Worm (Caenorhabditis elegans) whole organism, young adult: Measurements from ENCODE around the gene T20D4.11.
A peak's percentile ranks its signal among the peaks of the same experiment; 100 is the strongest.

Source experiments
- B0261.1 ChIP-seq: sonication (generic microtip); optimal IDR thresholded peaks from 2 replicates; lab custom pipeline; 2016; ENCODE audit warnings: mild to moderate bottlenecking, missing genetic modification characterization, moderate library complexity, missing compliant biosample characterization
- F22D6.2 ChIP-seq: sonication (generic microtip); optimal IDR thresholded peaks from 2 replicates; lab custom pipeline; 2016; ENCODE audit warnings: mild to moderate bottlenecking, missing genetic modification characterization, missing compliant biosample characterization
- F23B12.7 ChIP-seq: sonication (generic microtip); optimal IDR thresholded peaks from 2 replicates; lab custom pipeline; 2017; ENCODE audit warnings: missing genetic modification characterization, mild to moderate bottlenecking, missing compliant biosample characterization, antibody characterized with exemption, moderate library complexity; ENCODE audit not compliant: insufficient read depth
- F49E8.2 ChIP-seq: sonication (generic microtip); optimal IDR thresholded peaks from 3 replicates; lab custom pipeline; 2017; ENCODE audit warnings: missing genetic modification characterization, mild to moderate bottlenecking, missing compliant biosample characterization, antibody characterized with exemption, moderate library complexity; ENCODE audit not compliant: insufficient read depth
- K12H6.12 ChIP-seq: fragments of 200-800 bp; sonication (Bioruptor generic); optimal IDR thresholded peaks from 2 replicates; lab custom pipeline; 2018; ENCODE audit warnings: mild to moderate bottlenecking, missing genetic modification characterization, missing compliant biosample characterization
- T26A5.8 ChIP-seq: sonication (generic microtip); optimal IDR thresholded peaks from 2 replicates; lab custom pipeline; 2016; ENCODE audit warnings: missing genetic modification characterization, missing compliant biosample characterization
- Y56A3A.18 ChIP-seq: fragments of 200-800 bp; sonication (Bioruptor generic); IDR thresholded peaks from 2 replicates; pipeline ENCODE4 v1.3.6; 2022; ENCODE audit warnings: missing genetic modification reagents, missing genetic modification characterization, missing compliant biosample characterization
- Y79H2A.3 ChIP-seq: fragments of 200-800 bp; sonication (Bioruptor generic); conservative IDR thresholded peaks from 2 replicates; pipeline ENCODE4 v1.3.6; 2022; ENCODE audit warnings: missing genetic modification reagents, missing genetic modification characterization, missing compliant biosample characterization
- ZK185.1 ChIP-seq: sonication (generic microtip); optimal IDR thresholded peaks from 2 replicates; lab custom pipeline; 2016; ENCODE audit warnings: mild to moderate bottlenecking, missing genetic modification characterization, missing compliant biosample characterization; ENCODE audit not compliant: poor library complexity, severe bottlenecking
- athp-1 ChIP-seq: sonication (generic microtip); optimal IDR thresholded peaks from 2 replicates; lab custom pipeline; 2017; ENCODE audit warnings: mild to moderate bottlenecking, missing genetic modification characterization, missing compliant biosample characterization
- dox-1 ChIP-seq: fragments of 200-800 bp; sonication (Bioruptor generic); IDR thresholded peaks from 2 replicates; pipeline ENCODE4 v1.3.6; 2022; ENCODE audit warnings: missing genetic modification reagents, missing genetic modification characterization, missing compliant biosample characterization
- dpff-1 ChIP-seq: sonication (generic microtip); optimal IDR thresholded peaks from 2 replicates; lab custom pipeline; 2017; ENCODE audit warnings: mild to moderate bottlenecking, missing genetic modification characterization, missing compliant biosample characterization
- hsf-1 ChIP-seq: fragments of 200-800 bp; sonication (Bioruptor generic); IDR thresholded peaks from 2 replicates; pipeline ENCODE4 v1.3.6; 2022; ENCODE audit warnings: missing genetic modification reagents, missing genetic modification characterization, missing compliant biosample characterization
- lin-26 ChIP-seq: fragments of 200-800 bp; sonication (Bioruptor generic); IDR thresholded peaks from 2 replicates; pipeline ENCODE4 v1.3.6; 2022; ENCODE audit warnings: missing genetic modification reagents, missing genetic modification characterization, missing compliant biosample characterization
- madf-10 ChIP-seq: sonication (generic microtip); optimal IDR thresholded peaks from 2 replicates; lab custom pipeline; 2016; ENCODE audit warnings: mild to moderate bottlenecking, missing genetic modification characterization, missing compliant biosample characterization
- madf-3 ChIP-seq: fragments of 200-800 bp; sonication (Bioruptor generic); IDR thresholded peaks from 2 replicates; pipeline ENCODE4 v1.3.6; 2022; ENCODE audit warnings: missing genetic modification reagents, missing genetic modification characterization, missing compliant biosample characterization
- madf-8 ChIP-seq: fragments of 200-800 bp; sonication (Bioruptor generic); conservative IDR thresholded peaks from 2 replicates; pipeline ENCODE4 v1.3.6; 2022; ENCODE audit warnings: missing genetic modification reagents, missing genetic modification characterization, missing compliant biosample characterization
- nhr-120 ChIP-seq: fragments of 200-800 bp; sonication (Bioruptor generic); IDR thresholded peaks from 2 replicates; pipeline ENCODE4 v1.3.6; 2022; ENCODE audit warnings: missing genetic modification characterization, missing compliant biosample characterization
- rcor-1 ChIP-seq: fragments of 200-800 bp; sonication (Bioruptor generic); IDR thresholded peaks from 2 replicates; pipeline ENCODE4 v1.3.6; 2022; ENCODE audit warnings: missing genetic modification reagents, missing genetic modification characterization, missing compliant biosample characterization
- snpc-1.3 ChIP-seq: sonication (generic microtip); optimal IDR thresholded peaks from 2 replicates; lab custom pipeline; 2017; ENCODE audit warnings: missing genetic modification characterization, mild to moderate bottlenecking, missing compliant biosample characterization, antibody characterized with exemption, moderate library complexity, missing genotype, missing genetic modification reagents; ENCODE audit not compliant: insufficient read depth
- ztf-18 ChIP-seq: sonication (generic microtip); optimal IDR thresholded peaks from 2 replicates; lab custom pipeline; 2016; ENCODE audit warnings: missing genotype, mild to moderate bottlenecking, missing genetic modification characterization, missing compliant biosample characterization
- ztf-6 ChIP-seq: fragments of 200-800 bp; sonication (Bioruptor generic); IDR thresholded peaks from 2 replicates; pipeline ENCODE4 v1.3.6; 2022; ENCODE audit warnings: missing genetic modification reagents, missing genetic modification characterization, missing compliant biosample characterization

T20D4.11 gene

ce11 chrV:3428697-3429096 lies 30.2 kb downstream of the T20D4.11 start, which contains the start of gene srab-20:
TSS of gene srab-20 (plus strand) at chrV:3428997.
- TF ChIP-seq F22D6.2 (tag; lab: Kevin White, UChicago) (no peak), snpc-1.3 (tag; lab: Kevin White, UChicago) (no peak)

- TF ChIP-seq Y79H2A.3 (GFP tag; lab: Robert Waterston, UW) (no peak), athp-1 (no peak), ztf-18 (no peak), nhr-120 (GFP tag; lab: Robert Waterston, UW) (no peak), madf-3 (GFP tag; lab: Robert Waterston, UW) (0 out of 2 replicates have a peak, but pooled peaks have one; percentile 51), dpff-1 (tag; lab: Kevin White, UChicago) (no peak), madf-10 (tag; lab: Kevin White, UChicago) (no peak)
- TF ChIP-seq, all 124 proteins: peak for 1
These were observed 33.1 kb downstream of the T20D4.11 start, which contains the start of the genes T20D4.19 and srj-9 for ce11 chrV:3431535-3431990. TSS of gene T20D4.19 (minus strand) at chrV:3431635. TSS of gene srj-9 (plus strand) at chrV:3431940.

- no peak for TF ChIP-seq ztf-6
These were observed 44.1 kb downstream of the T20D4.11 start for ce11 chrV:3442609-3443008.

ce11 chrV:3444777-3445089 lies 46.2 kb downstream of the T20D4.11 start, which contains the start of gene cfz-2:
TSS of gene cfz-2 (minus strand) at chrV:3444877.
- TF ChIP-seq F23B12.7 (tag; lab: Kevin White, UChicago) (no peak), ZK185.1 (no peak), Y56A3A.18 (GFP tag; lab: Robert Waterston, UW) (no peak), hsf-1 (no peak), madf-8 (GFP tag; lab: Robert Waterston, UW) (no peak), K12H6.12 (no peak), ztf-6 (no peak), rcor-1 (no peak), B0261.1 (tag; lab: Kevin White, UChicago) (no peak), dox-1 (no peak), F49E8.2 (tag; lab: Kevin White, UChicago) (no peak)

ce11 chrV:3445090-3445832 lies 46.8 kb downstream of the T20D4.11 start:
- 0 out of 2 replicates have a peak, but pooled peaks have one; percentile 45 for TF ChIP-seq lin-26 (GFP tag; lab: Robert Waterston, UW)
- TF ChIP-seq T26A5.8 (tag; lab: Kevin White, UChicago), result no peak
